Worm (Caenorhabditis elegans) whole organism, L1 larva: ENCODE results near the gene K01D12.5.

Experiments
- Y116A8C.19 ChIP-seq: sonication (generic microtip); optimal IDR thresholded peaks from 2 replicates; lab custom pipeline; 2016; ENCODE audit warnings: missing compliant biosample characterization, missing genetic modification characterization, borderline replicate concordance
- elt-2 ChIP-seq: sonication (generic microtip); optimal IDR thresholded peaks from 2 replicates; lab custom pipeline; 2016; ENCODE audit warnings: missing genetic modification characterization, mild to moderate bottlenecking, inconsistent platforms, missing compliant biosample characterization, missing genetic modification reagents
- unc-130 ChIP-seq: fragments of 150-350 bp; optimal IDR thresholded peaks from 2 replicates; lab custom pipeline; 2017; ENCODE audit warnings: missing biosample characterization, missing genetic modification characterization, inconsistent platforms
- unc-86 ChIP-seq: sonication (generic microtip); optimal IDR thresholded peaks from 2 replicates; lab custom pipeline; 2016; ENCODE audit warnings: missing genetic modification characterization, missing compliant biosample characterization
- zip-4 ChIP-seq: fragments of 200-800 bp; sonication (Bioruptor generic); optimal IDR thresholded peaks from 2 replicates; lab custom pipeline; 2018; ENCODE audit warnings: mild to moderate bottlenecking, missing genetic modification characterization, moderate library complexity, missing compliant biosample characterization

ce11 chrV:12420843-12421242, 23.2 kb downstream of the K01D12.5 start, which contains the start of gene C54D10.4:
- TF ChIP-seq unc-86 (tag; lab: Kevin White, UChicago) (no peak), Y116A8C.19 (tag; lab: Kevin White, UChicago) (no peak), unc-130 (no peak), elt-2 (no peak), zip-4 (GFP tag; lab: Kevin White, UChicago) (no peak)
